Worm (Caenorhabditis elegans) whole organism, L4/young adult: ENCODE measurements around the gene T21C12.8.

ENCODE experiments used
- W03F9.2 ChIP-seq: fragments of 150-350 bp; optimal IDR thresholded peaks from 2 replicates; lab custom pipeline; 2014; ENCODE audit warnings: missing biosample characterization, missing genetic modification characterization
- dao-5 ChIP-seq: sonication (generic microtip); optimal IDR thresholded peaks from 2 replicates; lab custom pipeline; 2016; ENCODE audit warnings: missing genotype, missing genetic modification characterization, moderate library complexity, missing compliant biosample characterization
- him-1 ChIP-seq: sonication (generic microtip); optimal IDR thresholded peaks from 2 replicates; lab custom pipeline; 2016; ENCODE audit warnings: missing genotype, missing genetic modification reagents, missing genetic modification characterization, missing compliant biosample characterization

DNA sequence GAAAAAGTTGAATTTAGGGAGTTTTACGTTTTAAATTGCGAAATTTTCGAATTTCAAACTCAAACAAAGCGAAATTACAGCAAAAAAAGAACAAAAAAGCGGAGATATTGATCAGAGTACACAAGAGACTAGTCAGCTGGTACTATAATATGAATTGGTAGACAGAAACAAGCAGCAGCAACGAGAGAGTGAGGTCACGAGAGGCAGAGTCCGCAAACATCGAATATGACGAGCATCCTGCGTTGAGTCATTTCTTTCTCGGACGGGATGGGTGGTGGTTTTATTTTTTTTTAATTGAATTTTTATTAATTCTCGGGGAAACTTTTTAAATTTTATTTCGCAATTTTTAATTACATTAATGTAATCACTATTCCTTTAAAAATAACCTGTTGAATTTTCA lies 46.9 kb upstream of the T21C12.8 start:
- no peak for TF ChIP-seq him-1 (tag; lab: Kevin White, UChicago)
- no peak for TF ChIP-seq dao-5 (tag; lab: Kevin White, UChicago)
- TF ChIP-seq W03F9.2 (tag; lab: Kevin White, UChicago), result peak; percentile 87
